Worm (Caenorhabditis elegans): Measurements from ENCODE around the gene H12D21.11.

DNA sequence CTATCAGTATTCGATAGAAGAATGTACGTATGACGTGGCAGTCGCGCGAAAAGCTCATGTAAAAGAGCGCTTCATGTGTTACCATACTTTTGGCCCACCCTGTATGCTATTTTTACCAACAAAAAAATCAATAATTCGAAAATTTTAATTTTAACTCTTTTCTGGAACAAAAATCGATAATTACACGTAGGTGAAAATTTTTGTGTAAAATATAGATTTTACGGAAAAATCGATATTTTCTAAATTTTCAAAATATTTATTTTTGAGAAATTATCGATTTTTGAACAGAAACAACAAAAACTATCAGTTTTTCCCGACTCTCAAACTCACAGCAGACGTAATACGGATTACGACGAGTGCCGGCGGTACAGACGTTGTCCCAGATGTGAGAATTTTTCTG lies 29.4 kb downstream of the H12D21.11 start:
- TF ChIP-seq hmg-4 (GFP tag; optimal IDR thresholded peaks at IDR 0.05) = no peak
- no peak for TF ChIP-seq tra-4 (tag; optimal IDR thresholded peaks at IDR 0.05)
- no peak for TF ChIP-seq F13C5.2 (tag; optimal IDR thresholded peaks at IDR 0.05)
- no peak for TF ChIP-seq ama-1 (optimal IDR thresholded peaks at IDR 0.05)
- no peak for TF ChIP-seq hmbx-1 (tag; optimal IDR thresholded peaks at IDR 0.05)
- no peak for TF ChIP-seq scrt-1 (GFP tag; IDR thresholded peaks at IDR 0.05)
- no peak for TF ChIP-seq flt-1 (GFP tag; IDR thresholded peaks at IDR 0.05)
- TF ChIP-seq hnd-1 (tag; optimal IDR thresholded peaks at IDR 0.05) = no peak
- no peak for TF ChIP-seq ceh-36 (tag; optimal IDR thresholded peaks at IDR 0.05)
- TF ChIP-seq B0310.2 (tag; optimal IDR thresholded peaks at IDR 0.05) = no peak
- TF ChIP-seq aly-1 (tag; optimal IDR thresholded peaks at IDR 0.05) = no peak
- TF ChIP-seq pes-1 (GFP tag; IDR thresholded peaks at IDR 0.05) = no peak
